Worm (Caenorhabditis elegans) whole organism, L4 larva: ENCODE results near the gene nstp-6.
A peak's percentile ranks its signal among the peaks of the same experiment; 100 is the strongest.

ENCODE experiments used
- D1046.2 ChIP-seq: fragments of 200-800 bp; sonication (Bioruptor generic); IDR thresholded peaks from 2 replicates; pipeline ENCODE4 v1.3.6; 2022; ENCODE audit warnings: missing genetic modification characterization, missing compliant biosample characterization
- F26F4.8 ChIP-seq: fragments of 200-800 bp; sonication (Bioruptor generic); conservative IDR thresholded peaks from 2 replicates; pipeline ENCODE4 v1.3.6; 2022; ENCODE audit warnings: missing genetic modification characterization, missing compliant biosample characterization
- F44E2.7 ChIP-seq: fragments of 200-800 bp; sonication (Bioruptor generic); IDR thresholded peaks from 2 replicates; pipeline ENCODE4 v2.1.2; 2022; ENCODE audit warnings: missing genetic modification characterization, missing compliant biosample characterization
- R02D3.7 ChIP-seq: fragments of 150-350 bp; sonication (generic microtip); optimal IDR thresholded peaks from 3 replicates; lab custom pipeline; 2014; ENCODE audit warnings: missing biosample characterization, missing genetic modification characterization
- T26A8.4 ChIP-seq: fragments of 200-800 bp; sonication (Bioruptor generic); IDR thresholded peaks from 2 replicates; pipeline ENCODE4 v1.3.6; 2022; ENCODE audit warnings: missing genetic modification characterization, missing compliant biosample characterization
- arid-1 ChIP-seq: fragments of 200-800 bp; sonication (Bioruptor generic); conservative IDR thresholded peaks from 2 replicates; pipeline ENCODE4 v1.3.6; 2022; ENCODE audit warnings: missing genetic modification reagents, missing genetic modification characterization, missing compliant biosample characterization
- ceh-28 ChIP-seq: fragments of 150-350 bp; optimal IDR thresholded peaks from 2 replicates; lab custom pipeline; 2014; ENCODE audit warnings: missing biosample characterization, missing genetic modification reagents, missing genetic modification characterization
- ceh-82 ChIP-seq: sonication (generic microtip); optimal IDR thresholded peaks from 2 replicates; lab custom pipeline; 2017; ENCODE audit warnings: missing biosample characterization, missing genetic modification characterization
- cey-2 ChIP-seq: sonication (generic microtip); optimal IDR thresholded peaks from 3 replicates; lab custom pipeline; 2017; ENCODE audit warnings: missing genetic modification characterization, mild to moderate bottlenecking, missing compliant biosample characterization, antibody characterized with exemption, borderline replicate concordance; ENCODE audit not compliant: insufficient read depth
- ctbp-1 ChIP-seq: fragments of 200-800 bp; sonication (Bioruptor generic); IDR thresholded peaks from 2 replicates; pipeline ENCODE4 v1.3.6; 2022; ENCODE audit warnings: missing genetic modification reagents, missing genetic modification characterization, missing compliant biosample characterization
- daf-12 ChIP-seq: fragments of 150-350 bp; optimal IDR thresholded peaks from 2 replicates; lab custom pipeline; 2014; ENCODE audit warnings: missing biosample characterization, missing genetic modification reagents, missing genetic modification characterization
- daf-16 ChIP-seq, 3 experiments: sonication (generic microtip); optimal IDR thresholded peaks; 2 replicates each; lab custom pipeline; 2016 to 2017; ENCODE audit warnings: missing genetic modification characterization in 3 of 3, missing genetic modification reagents in 3 of 3, mild to moderate bottlenecking in 2 of 3, missing compliant biosample characterization in 2 of 3, missing biosample characterization in 1 of 3, moderate library complexity in 1 of 3
- dmd-6 ChIP-seq: fragments of 200-800 bp; sonication (Bioruptor generic); IDR thresholded peaks from 2 replicates; pipeline ENCODE4 v1.3.6; 2022; ENCODE audit warnings: missing genetic modification reagents, missing genetic modification characterization, missing compliant biosample characterization
- egl-27 ChIP-seq: sonication (generic microtip); optimal IDR thresholded peaks from 3 replicates; lab custom pipeline; 2017; ENCODE audit warnings: missing biosample characterization, missing genetic modification reagents, missing genetic modification characterization
- egl-43 ChIP-seq: fragments of 200-800 bp; sonication (Bioruptor generic); IDR thresholded peaks from 2 replicates; pipeline ENCODE4 v1.3.6; 2022; ENCODE audit warnings: missing genetic modification reagents, missing genetic modification characterization, missing compliant biosample characterization
- fkh-10 ChIP-seq: fragments of 150-350 bp; optimal IDR thresholded peaks from 2 replicates; lab custom pipeline; 2014; ENCODE audit warnings: missing biosample characterization, missing genetic modification reagents, missing genetic modification characterization
- fos-1 ChIP-seq: fragments of 150-350 bp; optimal IDR thresholded peaks from 2 replicates; lab custom pipeline; 2014; ENCODE audit warnings: missing biosample characterization, missing genetic modification characterization
- hlh-30 ChIP-seq: sonication (generic microtip); optimal IDR thresholded peaks from 2 replicates; lab custom pipeline; 2017; ENCODE audit warnings: antibody characterized with exemption, mild to moderate bottlenecking, missing genetic modification characterization, missing compliant biosample characterization; ENCODE audit not compliant: insufficient read depth
- lin-1 ChIP-seq: fragments of 200-800 bp; sonication (Bioruptor generic); IDR thresholded peaks from 2 replicates; pipeline ENCODE4 v1.3.6; 2022; ENCODE audit warnings: missing genetic modification reagents, missing genetic modification characterization, missing compliant biosample characterization
- lin-38 ChIP-seq: fragments of 200-800 bp; sonication (Bioruptor generic); IDR thresholded peaks from 2 replicates; pipeline ENCODE4 v1.3.6; 2022; ENCODE audit warnings: missing genetic modification reagents, missing genetic modification characterization, missing compliant biosample characterization
- lin-39 ChIP-seq: fragments of 150-350 bp; optimal IDR thresholded peaks from 2 replicates; lab custom pipeline; 2014; ENCODE audit warnings: missing biosample characterization, missing genetic modification reagents, missing genetic modification characterization
- lir-3 ChIP-seq: sonication (generic microtip); optimal IDR thresholded peaks from 2 replicates; lab custom pipeline; 2016; ENCODE audit warnings: mild to moderate bottlenecking, missing genetic modification characterization, missing compliant biosample characterization
- madf-9 ChIP-seq: fragments of 200-800 bp; sonication (Bioruptor generic); conservative IDR thresholded peaks from 2 replicates; pipeline ENCODE4 v1.3.6; 2022; ENCODE audit warnings: missing genetic modification reagents, missing genetic modification characterization, missing compliant biosample characterization
- mdl-1 ChIP-seq, 2 experiments: fragments of 150-350 bp in 1 of 2; sonication (generic microtip) in 1 of 2; optimal IDR thresholded peaks; 2 replicates each; lab custom pipeline; 2014 to 2017; ENCODE audit warnings: missing biosample characterization in 2 of 2, missing genetic modification characterization in 2 of 2
- mxl-2 ChIP-seq: fragments of 200-800 bp; sonication (Bioruptor generic); conservative IDR thresholded peaks from 2 replicates; pipeline ENCODE4 v1.3.6; 2022; ENCODE audit warnings: missing genetic modification reagents, missing genetic modification characterization, missing compliant biosample characterization
- nhr-237 ChIP-seq: sonication (generic microtip); optimal IDR thresholded peaks from 2 replicates; lab custom pipeline; 2017; ENCODE audit warnings: missing biosample characterization, missing genetic modification characterization
- nhr-76 ChIP-seq: fragments of 150-350 bp; optimal IDR thresholded peaks from 2 replicates; lab custom pipeline; 2014; ENCODE audit warnings: missing biosample characterization, missing genetic modification characterization
- pqm-1 ChIP-seq: sonication (generic microtip); optimal IDR thresholded peaks from 2 replicates; lab custom pipeline; 2017; ENCODE audit warnings: missing biosample characterization, missing genetic modification characterization
- set-16 ChIP-seq: fragments of 200-800 bp; sonication (Bioruptor generic); IDR thresholded peaks from 2 replicates; pipeline ENCODE4 v1.3.6; 2022; ENCODE audit warnings: missing genetic modification reagents, missing genetic modification characterization, missing compliant biosample characterization
- skn-1 ChIP-seq: fragments of 150-350 bp; optimal IDR thresholded peaks from 2 replicates; lab custom pipeline; 2014; ENCODE audit warnings: missing biosample characterization, missing genetic modification characterization
- tra-1 ChIP-seq: fragments of 200-800 bp; sonication (Bioruptor generic); IDR thresholded peaks from 2 replicates; pipeline ENCODE4 v1.3.6; 2022; ENCODE audit warnings: missing genetic modification reagents, missing genetic modification characterization, missing compliant biosample characterization
- unc-39 ChIP-seq: sonication (generic microtip); optimal IDR thresholded peaks from 2 replicates; lab custom pipeline; 2017; ENCODE audit warnings: missing biosample characterization, missing genetic modification characterization
- zag-1 ChIP-seq: fragments of 150-350 bp; optimal IDR thresholded peaks from 2 replicates; lab custom pipeline; 2014; ENCODE audit warnings: missing biosample characterization, missing genetic modification characterization
- zfp-2 ChIP-seq: sonication (generic microtip); optimal IDR thresholded peaks from 2 replicates; lab custom pipeline; 2016; ENCODE audit warnings: mild to moderate bottlenecking, missing genetic modification characterization, missing compliant biosample characterization
- zfp-3 ChIP-seq: fragments of 200-800 bp; sonication (Bioruptor generic); conservative IDR thresholded peaks from 2 replicates; pipeline ENCODE4 v1.3.6; 2022; ENCODE audit warnings: missing genetic modification reagents, missing genetic modification characterization, missing compliant biosample characterization
- zip-2 ChIP-seq: fragments of 150-350 bp; optimal IDR thresholded peaks from 2 replicates; lab custom pipeline; 2014; ENCODE audit warnings: missing biosample characterization, missing genetic modification characterization
- ztf-11 ChIP-seq: fragments of 150-350 bp; optimal IDR thresholded peaks from 2 replicates; lab custom pipeline; 2014; ENCODE audit warnings: missing biosample characterization, missing genetic modification characterization

Gene nstp-6

ce11 chrIV:3524584-3525020 lies 22.8 kb downstream of the nstp-6 start (continued):
- TF ChIP-seq madf-9 (GFP tag; lab: Robert Waterston, UW) (peak; percentile 79), egl-43 (GFP tag; lab: Robert Waterston, UW) (peak; percentile 86), lir-3 (peak; percentile 7), unc-39 (no peak), set-16 (GFP tag; lab: Robert Waterston, UW) (peak; percentile 67), pqm-1 (tag; lab: Kevin White, UChicago) (no peak), daf-16 (GFP tag; optimal IDR thresholded peaks at IDR 0.05; lab: Kevin White, UChicago) (peak in 1 of 2 experiments; percentile 72), daf-16 (tag; optimal IDR thresholded peaks at IDR 0.05; lab: Kevin White, UChicago) (peak; percentile 42), mdl-1 (tag; optimal IDR thresholded peaks at IDR 0.05; lab: Kevin White, UChicago) (no peak), arid-1 (peak; percentile 86; the same call in 1 of the 2 replicates), dmd-6 (GFP tag; lab: Robert Waterston, UW) (peak; percentile 58), T26A8.4 (GFP tag; lab: Robert Waterston, UW) (peak; percentile 80), R02D3.7 (tag; lab: Kevin White, UChicago) (no peak), lin-38 (peak; percentile 81), zip-2 (tag; lab: Kevin White, UChicago) (peak; percentile 32), daf-12 (tag; lab: Kevin White, UChicago) (no peak), fkh-10 (GFP tag; lab: Kevin White, UChicago) (no peak), ztf-11 (no peak), lin-39 (tag; lab: Kevin White, UChicago) (no peak), zfp-3 (peak; percentile 46; the same call in 1 of the 2 replicates), D1046.2 (peak; percentile 79), tra-1 (GFP tag; lab: Robert Waterston, UW) (peak; percentile 73; the same call in 1 of the 2 replicates), mxl-2 (GFP tag; lab: Robert Waterston, UW) (peak; percentile 78), skn-1 (tag; lab: Kevin White, UChicago) (no peak), ceh-82 (tag; lab: Kevin White, UChicago) (no peak), egl-27 (no peak), cey-2 (tag; lab: Kevin White, UChicago) (no peak), ctbp-1 (GFP tag; lab: Robert Waterston, UW) (peak; percentile 81), fos-1 (no peak), lin-1 (GFP tag; lab: Robert Waterston, UW) (peak; percentile 73; the same call in 1 of the 2 replicates), zfp-2 (tag; lab: Kevin White, UChicago) (no peak), F26F4.8 (peak; percentile 72; the same call in 1 of the 2 replicates), hlh-30 (tag; lab: Kevin White, UChicago) (peak; percentile 39), F44E2.7 (no peak)
- TF ChIP-seq, all 104 proteins: peak for 60

- TF ChIP-seq ceh-28 (tag; lab: Kevin White, UChicago): no peak
- TF ChIP-seq unc-39: no peak
- TF ChIP-seq nhr-237 (tag; lab: Kevin White, UChicago): no peak
- TF ChIP-seq hlh-30 (tag; lab: Kevin White, UChicago): no peak
- TF ChIP-seq nhr-76: no peak
- TF ChIP-seq set-16 (GFP tag; lab: Robert Waterston, UW): peak; percentile 88
Measured at ce11 chrIV:3523419-3523818, 24.0 kb downstream of the nstp-6 start.

DNA sequence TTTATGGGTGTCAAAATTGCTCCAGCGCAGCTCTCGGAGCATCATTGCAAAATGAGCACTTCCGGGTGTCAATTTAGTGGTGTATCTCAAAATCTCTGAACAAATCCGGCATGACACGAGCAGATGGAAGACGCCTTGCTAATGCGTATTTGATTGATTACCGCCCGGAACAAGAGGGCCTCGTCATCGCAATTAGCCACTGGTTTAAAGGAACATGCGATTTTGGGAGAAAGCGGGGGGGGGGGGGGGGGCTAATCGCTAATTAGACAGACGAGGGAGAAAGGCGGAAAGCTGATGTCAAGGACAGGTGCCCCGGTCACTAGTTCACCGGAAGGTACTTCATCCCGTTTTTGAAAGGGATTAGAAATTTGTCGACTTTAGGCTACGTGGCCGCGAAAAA lies 25.7 kb downstream of the nstp-6 start:
- TF ChIP-seq zag-1 (tag; lab: Kevin White, UChicago) (no peak), unc-39 (no peak), set-16 (GFP tag; lab: Robert Waterston, UW) (peak; percentile 12; the same call in 1 of the 2 replicates)
